Worm (Caenorhabditis elegans): ENCODE data around the gene Y71H2AM.25.

- TF ChIP-seq hlh-26 (GFP tag; conservative IDR thresholded peaks at IDR 0.05) (no peak), let-526 (GFP tag; IDR thresholded peaks at IDR 0.05) (no peak), ceh-79 (tag; optimal IDR thresholded peaks at IDR 0.05) (no peak), xnd-1 (tag; optimal IDR thresholded peaks at IDR 0.05) (no peak), ama-1 (optimal IDR thresholded peaks at IDR 0.05) (no peak), ama-1 (GFP tag; optimal IDR thresholded peaks at IDR 0.05) (no peak), aptf-3 (GFP tag; IDR thresholded peaks at IDR 0.05) (no peak), F22D6.2 (tag; optimal IDR thresholded peaks at IDR 0.05) (no peak), mes-4 (tag; optimal IDR thresholded peaks at IDR 0.05) (no peak), egrh-3 (GFP tag; IDR thresholded peaks at IDR 0.05) (no peak), snpc-1.3 (tag; optimal IDR thresholded peaks at IDR 0.05; ENCODE audit: insufficient read depth) (no peak), madf-8 (GFP tag; conservative IDR thresholded peaks at IDR 0.05) (no peak)
Observed at ce11 chrIII:2836339-2836738, 34.1 kb downstream of the Y71H2AM.25 start, which contains the start of gene josd-1.

Measured in whole organism, young adult.